Worm (Caenorhabditis elegans) whole organism, L3 larva: ENCODE data around the gene F11D11.3.
A peak's percentile ranks its signal among the peaks of the same experiment; 100 is the strongest.

ENCODE experiments used
- R02D3.7 ChIP-seq: fragments of 150-350 bp; optimal IDR thresholded peaks from 2 replicates; lab custom pipeline; 2014; ENCODE audit warnings: missing biosample characterization, missing genetic modification characterization
- ZK546.5 ChIP-seq: sonication (generic microtip); optimal IDR thresholded peaks from 2 replicates; lab custom pipeline; 2017; ENCODE audit warnings: missing biosample characterization, missing genetic modification characterization
- aly-2 ChIP-seq: fragments of 150-350 bp; optimal IDR thresholded peaks from 2 replicates; lab custom pipeline; 2014; ENCODE audit warnings: missing biosample characterization, missing genetic modification characterization
- ama-1 ChIP-seq: fragments of 150-350 bp; optimal IDR thresholded peaks from 2 replicates; lab custom pipeline; 2018
- ceh-16 ChIP-seq: sonication (generic microtip); optimal IDR thresholded peaks from 2 replicates; lab custom pipeline; 2017; ENCODE audit warnings: missing biosample characterization, missing genetic modification characterization
- ceh-28 ChIP-seq: fragments of 150-350 bp; optimal IDR thresholded peaks from 2 replicates; lab custom pipeline; 2014; ENCODE audit warnings: missing biosample characterization, missing genetic modification reagents, missing genetic modification characterization
- ceh-82 ChIP-seq: fragments of 150-350 bp; optimal IDR thresholded peaks from 2 replicates; lab custom pipeline; 2014; ENCODE audit warnings: missing biosample characterization, missing genetic modification characterization
- ceh-9 ChIP-seq: sonication (generic microtip); optimal IDR thresholded peaks from 2 replicates; lab custom pipeline; 2018; ENCODE audit warnings: missing biosample characterization, missing genetic modification characterization
- daf-12 ChIP-seq: fragments of 150-350 bp; optimal IDR thresholded peaks from 2 replicates; lab custom pipeline; 2014; ENCODE audit warnings: missing biosample characterization, missing genetic modification reagents, missing genetic modification characterization
- egl-5 ChIP-seq: fragments of 150-350 bp; optimal IDR thresholded peaks from 2 replicates; lab custom pipeline; 2017; ENCODE audit warnings: missing biosample characterization, missing genetic modification reagents, missing genetic modification characterization, inconsistent platforms
- elt-1 ChIP-seq: fragments of 150-350 bp; optimal IDR thresholded peaks from 2 replicates; lab custom pipeline; 2014; ENCODE audit warnings: missing biosample characterization, missing genetic modification characterization
- elt-2 ChIP-seq: sonication (generic microtip); optimal IDR thresholded peaks from 2 replicates; lab custom pipeline; 2016; ENCODE audit warnings: missing genetic modification reagents, mild to moderate bottlenecking, missing genetic modification characterization, missing compliant biosample characterization
- fkh-10 ChIP-seq: sonication (generic microtip); optimal IDR thresholded peaks from 2 replicates; lab custom pipeline; 2017; ENCODE audit warnings: missing biosample characterization, missing genetic modification reagents, missing genetic modification characterization
- fkh-2 ChIP-seq: fragments of 150-350 bp; optimal IDR thresholded peaks from 2 replicates; lab custom pipeline; 2014; ENCODE audit warnings: missing biosample characterization, missing genetic modification reagents, missing genetic modification characterization
- hmg-11 ChIP-seq: sonication (generic microtip); optimal IDR thresholded peaks from 2 replicates; lab custom pipeline; 2016; ENCODE audit warnings: missing genetic modification characterization, missing compliant biosample characterization
- jun-1 ChIP-seq: fragments of 150-350 bp; optimal IDR thresholded peaks from 2 replicates; lab custom pipeline; 2014; ENCODE audit warnings: missing biosample characterization, missing genetic modification reagents, missing genetic modification characterization
- lin-15B ChIP-seq: fragments of 150-350 bp; optimal IDR thresholded peaks from 2 replicates; lab custom pipeline; 2014; ENCODE audit warnings: missing biosample characterization, missing genetic modification characterization
- lin-39 ChIP-seq: fragments of 150-350 bp; optimal IDR thresholded peaks from 2 replicates; lab custom pipeline; 2018; ENCODE audit warnings: missing biosample characterization, missing genetic modification reagents, missing genetic modification characterization
- mdl-1 ChIP-seq: fragments of 150-350 bp; optimal IDR thresholded peaks from 2 replicates; lab custom pipeline; 2014; ENCODE audit warnings: missing biosample characterization, missing genetic modification characterization
- mml-1 ChIP-seq: fragments of 150-350 bp; sonication (generic microtip); optimal IDR thresholded peaks from 3 replicates; lab custom pipeline; 2014; ENCODE audit warnings: missing biosample characterization, missing genetic modification characterization
- nfya-1 ChIP-seq: sonication (generic microtip); optimal IDR thresholded peaks from 2 replicates; lab custom pipeline; 2017; ENCODE audit warnings: missing genetic modification characterization, mild to moderate bottlenecking, missing compliant biosample characterization, antibody characterized with exemption, moderate library complexity; ENCODE audit not compliant: insufficient read depth
- nhr-12 ChIP-seq: fragments of 150-350 bp; optimal IDR thresholded peaks from 2 replicates; lab custom pipeline; 2014; ENCODE audit warnings: missing biosample characterization, missing genetic modification characterization
- nhr-23 ChIP-seq: fragments of 150-350 bp; optimal IDR thresholded peaks from 2 replicates; lab custom pipeline; 2014; ENCODE audit warnings: missing biosample characterization, missing genetic modification reagents, missing genetic modification characterization
- nhr-25 ChIP-seq: sonication (generic microtip); optimal IDR thresholded peaks from 2 replicates; lab custom pipeline; 2017; ENCODE audit warnings: missing biosample characterization, missing genetic modification characterization
- nhr-28 ChIP-seq: fragments of 150-350 bp; optimal IDR thresholded peaks from 2 replicates; lab custom pipeline; 2014; ENCODE audit warnings: missing biosample characterization, missing genetic modification characterization
- nhr-43 ChIP-seq: sonication (generic microtip); optimal IDR thresholded peaks from 2 replicates; lab custom pipeline; 2016; ENCODE audit warnings: mild to moderate bottlenecking, missing genetic modification characterization, missing compliant biosample characterization; ENCODE audit not compliant: poor library complexity, severe bottlenecking
- nhr-67 ChIP-seq: fragments of 150-350 bp; optimal IDR thresholded peaks from 2 replicates; lab custom pipeline; 2014; ENCODE audit warnings: missing biosample characterization, missing genetic modification characterization
- pha-4 ChIP-seq: fragments of 150-350 bp; optimal IDR thresholded peaks from 2 replicates; lab custom pipeline; 2014; ENCODE audit warnings: missing biosample characterization, missing genetic modification reagents, missing genetic modification characterization
- pqm-1 ChIP-seq: fragments of 150-350 bp; optimal IDR thresholded peaks from 2 replicates; lab custom pipeline; 2017; ENCODE audit warnings: missing biosample characterization, missing genetic modification characterization, inconsistent platforms
- skn-1 ChIP-seq: fragments of 150-350 bp; optimal IDR thresholded peaks from 2 replicates; lab custom pipeline; 2014; ENCODE audit warnings: missing biosample characterization, missing genetic modification characterization
- snpc-4 ChIP-seq: fragments of 150-350 bp; optimal IDR thresholded peaks from 2 replicates; lab custom pipeline; 2014; ENCODE audit warnings: missing biosample characterization, missing genetic modification characterization
- tbx-2 ChIP-seq: sonication (generic microtip); optimal IDR thresholded peaks from 2 replicates; lab custom pipeline; 2016; ENCODE audit warnings: mild to moderate bottlenecking, missing genetic modification characterization, missing compliant biosample characterization
- unc-62 ChIP-seq: fragments of 150-350 bp; sonication (generic microtip); optimal IDR thresholded peaks from 4 replicates; lab custom pipeline; 2014; ENCODE audit warnings: missing biosample characterization, missing genetic modification reagents, missing genetic modification characterization
- zag-1 ChIP-seq: fragments of 150-350 bp; optimal IDR thresholded peaks from 2 replicates; lab custom pipeline; 2014; ENCODE audit warnings: missing biosample characterization, missing genetic modification characterization
- ztf-11 ChIP-seq: fragments of 150-350 bp; optimal IDR thresholded peaks from 2 replicates; lab custom pipeline; 2014; ENCODE audit warnings: missing biosample characterization, missing genetic modification characterization
- ztf-4 ChIP-seq: fragments of 150-350 bp; optimal IDR thresholded peaks from 2 replicates; lab custom pipeline; 2014; ENCODE audit warnings: missing biosample characterization, missing genetic modification characterization

The F11D11.3 gene

DNA sequence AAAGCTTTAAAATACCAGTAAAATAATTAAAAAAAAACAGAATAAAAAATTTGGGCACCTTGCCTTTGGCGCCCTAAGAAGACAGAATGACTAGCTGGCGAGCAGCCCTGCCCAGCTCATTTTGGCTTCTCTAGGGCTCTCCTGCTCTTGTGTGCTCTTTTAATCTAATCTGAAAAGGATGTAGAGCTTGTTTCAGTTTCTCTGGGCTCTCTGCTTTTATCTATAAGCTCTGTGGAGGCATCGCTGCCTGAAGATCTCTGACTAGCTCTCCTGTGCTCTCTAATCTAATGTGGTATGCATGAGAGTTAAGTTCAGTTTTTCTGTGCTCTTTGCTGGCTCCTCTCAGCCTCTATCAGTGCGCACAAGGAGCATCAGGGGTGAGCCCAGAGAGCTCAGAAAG, 34.2 kb downstream of the F11D11.3 start:
- no peak for TF ChIP-seq lin-39
- TF ChIP-seq aly-2 (tag; lab: Kevin White, UChicago) = no peak
- no peak for TF ChIP-seq ama-1 (lab: Kevin White, UChicago)
- TF ChIP-seq daf-12 (tag; lab: Kevin White, UChicago) = no peak

DNA sequence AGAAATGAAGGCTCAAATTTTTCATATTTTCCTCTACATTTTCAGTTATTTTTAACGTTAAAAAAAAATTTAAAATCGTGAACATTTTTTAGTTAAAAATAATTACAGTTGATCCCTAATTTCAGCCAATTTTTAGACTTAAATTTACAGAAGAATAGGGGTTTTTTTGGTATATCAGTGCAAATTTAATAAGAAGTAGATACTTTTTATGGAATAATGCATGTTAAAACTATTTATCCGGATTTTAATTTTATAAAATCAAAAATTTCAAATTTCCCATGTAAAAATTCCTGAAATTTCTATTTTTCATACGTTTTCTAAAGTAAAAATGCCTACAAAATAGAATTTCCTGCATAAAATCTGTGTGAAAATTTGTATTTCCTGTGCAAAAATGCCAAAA, 36.0 kb downstream of the F11D11.3 start:
- TF ChIP-seq nhr-43 (tag; lab: Kevin White, UChicago) = no peak
- no peak for TF ChIP-seq mdl-1
- no peak for TF ChIP-seq aly-2 (tag; lab: Kevin White, UChicago)
- TF ChIP-seq nhr-12 (tag; lab: Kevin White, UChicago) = no peak
- no peak for TF ChIP-seq nfya-1 (tag; lab: Kevin White, UChicago)
- TF ChIP-seq pha-4 (tag; lab: Kevin White, UChicago) = no peak
- TF ChIP-seq elt-1 (tag; lab: Kevin White, UChicago) = no peak
- TF ChIP-seq elt-2 (tag; lab: Kevin White, UChicago) = no peak

ce11 chrV:18723604-18724003, 36.5 kb downstream of the F11D11.3 start:
- TF ChIP-seq ceh-82 = peak; percentile 79
- peak; percentile 72 for TF ChIP-seq R02D3.7 (tag; lab: Kevin White, UChicago)
- TF ChIP-seq unc-62 (GFP tag; lab: Kevin White, UChicago) = no peak
- no peak for TF ChIP-seq ceh-16
- TF ChIP-seq ceh-9 (tag; lab: Kevin White, UChicago) = peak; percentile 13
- peak; percentile 98 for TF ChIP-seq ceh-28 (tag; lab: Kevin White, UChicago)
- peak; percentile 12 for TF ChIP-seq nhr-25
- TF ChIP-seq jun-1 (tag; lab: Kevin White, UChicago) = peak; percentile 63
- peak; percentile 98 for TF ChIP-seq egl-5 (tag; lab: Kevin White, UChicago)
- TF ChIP-seq nhr-23 (tag; lab: Kevin White, UChicago) = peak; percentile 86
- TF ChIP-seq snpc-4 = peak; percentile 81
- no peak for TF ChIP-seq tbx-2
- no peak for TF ChIP-seq ztf-11
- peak; percentile 79 for TF ChIP-seq pqm-1 (tag; lab: Kevin White, UChicago)
- TF ChIP-seq nhr-28 (tag; lab: Kevin White, UChicago) = no peak
- TF ChIP-seq pha-4 (tag; lab: Kevin White, UChicago) = peak; percentile 98
- no peak for TF ChIP-seq zag-1 (tag; lab: Kevin White, UChicago)
- peak; percentile 59 for TF ChIP-seq lin-39
- TF ChIP-seq fkh-10 (GFP tag; lab: Kevin White, UChicago) = peak; percentile 55
- TF ChIP-seq nhr-67 (tag; lab: Kevin White, UChicago) = no peak
- TF ChIP-seq mml-1 (tag; lab: Kevin White, UChicago) = no peak
- TF ChIP-seq ztf-4 (tag; lab: Kevin White, UChicago) = no peak
- peak; percentile 91 for TF ChIP-seq nfya-1 (tag; lab: Kevin White, UChicago)
- TF ChIP-seq hmg-11 (tag; lab: Kevin White, UChicago) = peak; percentile 94
- no peak for TF ChIP-seq elt-1 (tag; lab: Kevin White, UChicago)
- peak; percentile 66 for TF ChIP-seq elt-2 (tag; lab: Kevin White, UChicago)
- TF ChIP-seq aly-2 (tag; lab: Kevin White, UChicago) = no peak
- peak; percentile 54 for TF ChIP-seq lin-15B
- TF ChIP-seq skn-1 (tag; lab: Kevin White, UChicago) = peak; percentile 55
- TF ChIP-seq fkh-2 (tag; lab: Kevin White, UChicago) = peak; percentile 57
- TF ChIP-seq ama-1 (lab: Kevin White, UChicago) = peak; percentile 39
- no peak for TF ChIP-seq ZK546.5 (tag; lab: Kevin White, UChicago)

- no peak for TF ChIP-seq pqm-1 (tag; lab: Kevin White, UChicago)
- peak; percentile 15 for TF ChIP-seq hmg-11 (tag; lab: Kevin White, UChicago)
These were observed 37.4 kb downstream of the F11D11.3 start for ce11 chrV:18722510-18723299.
